Fruit fly (Drosophila melanogaster) whole organism, embryonic: ENCODE data around the gene CG8042.

Experiments
- ATbp ChIP-seq: fragments of 200-800 bp; sonication (Bioruptor generic); optimal IDR thresholded peaks from 2 replicates; lab custom pipeline; 2017; ENCODE audit warnings: missing biosample characterization, mild to moderate bottlenecking, missing genetic modification characterization, missing genetic modification reagents
- Bdp1 ChIP-seq: fragments of 200-800 bp; sonication (Bioruptor generic); optimal IDR thresholded peaks from 3 replicates; lab custom pipeline; 2016; ENCODE audit warnings: missing biosample characterization, missing genetic modification characterization
- CG10462 ChIP-seq: fragments of 200-800 bp; sonication (Bioruptor generic); optimal IDR thresholded peaks from 2 replicates; lab custom pipeline; 2016; ENCODE audit warnings: missing biosample characterization, missing genetic modification characterization
- CG11696 ChIP-seq: fragments of 200-800 bp; sonication (Bioruptor generic); IDR thresholded peaks from 2 replicates; pipeline ENCODE4 v1.3.6; 2022; ENCODE audit warnings: missing biosample characterization, missing genetic modification characterization
- CG13894 ChIP-seq: fragments of 200-800 bp; sonication (Bioruptor generic); optimal IDR thresholded peaks from 3 replicates; lab custom pipeline; 2018; ENCODE audit warnings: missing biosample characterization, mild to moderate bottlenecking, missing genetic modification characterization, moderate library complexity
- CG15479 ChIP-seq: fragments of 200-800 bp; sonication (Bioruptor generic); optimal IDR thresholded peaks from 3 replicates; lab custom pipeline; 2019; ENCODE audit warnings: missing biosample characterization, mild to moderate bottlenecking, missing genetic modification characterization, moderate library complexity
- CG17912 ChIP-seq: fragments of 200-800 bp; sonication (Bioruptor generic); optimal IDR thresholded peaks from 2 replicates; lab custom pipeline; 2018; ENCODE audit warnings: missing biosample characterization, mild to moderate bottlenecking, missing genetic modification characterization
- CG18619 ChIP-seq: fragments of 200-800 bp; sonication (Bioruptor generic); optimal IDR thresholded peaks from 3 replicates; lab custom pipeline; 2017; ENCODE audit warnings: missing biosample characterization, mild to moderate bottlenecking, missing genetic modification characterization
- CG34224 ChIP-seq: fragments of 200-800 bp; sonication (Bioruptor generic); IDR thresholded peaks from 3 replicates; pipeline ENCODE4 v1.3.6; 2022; ENCODE audit warnings: missing biosample characterization, missing genetic modification characterization; ENCODE audit not compliant: partially characterized antibody
- CG4424 ChIP-seq: fragments of 200-800 bp; sonication (Bioruptor generic); optimal IDR thresholded peaks from 3 replicates; lab custom pipeline; 2016; ENCODE audit warnings: missing biosample characterization, missing genetic modification characterization
- CG4707 ChIP-seq: fragments of 200-800 bp; sonication (Bioruptor generic); optimal IDR thresholded peaks from 2 replicates; lab custom pipeline; 2018; ENCODE audit warnings: missing biosample characterization, mild to moderate bottlenecking, missing genetic modification characterization, moderate library complexity
- CG5180 ChIP-seq: fragments of 200-800 bp; sonication (Bioruptor generic); optimal IDR thresholded peaks from 3 replicates; lab custom pipeline; 2017; ENCODE audit warnings: missing biosample characterization, missing genetic modification characterization, mild to moderate bottlenecking, moderate library complexity, missing genetic modification reagents
- CG5953 ChIP-seq: fragments of 200-800 bp; sonication (Bioruptor generic); IDR thresholded peaks from 2 replicates; pipeline ENCODE4 v1.3.6; 2022; ENCODE audit warnings: missing biosample characterization, missing genetic modification characterization
- CG6254 ChIP-seq: fragments of 200-800 bp; sonication (Bioruptor generic); optimal IDR thresholded peaks from 3 replicates; lab custom pipeline; 2017; ENCODE audit warnings: mild to moderate bottlenecking, missing biosample characterization, missing genetic modification reagents, missing genetic modification characterization
- CG6689 ChIP-seq: fragments of 200-800 bp; sonication (Bioruptor generic); IDR thresholded peaks from 2 replicates; pipeline ENCODE4 v1.3.6; 2022; ENCODE audit warnings: missing biosample characterization, missing genetic modification characterization
- CG6791 ChIP-seq: fragments of 200-800 bp; sonication (Bioruptor generic); IDR thresholded peaks from 3 replicates; pipeline ENCODE4 v1.3.6; 2022; ENCODE audit warnings: missing biosample characterization, missing genetic modification characterization; ENCODE audit not compliant: partially characterized antibody
- CG8944 ChIP-seq: fragments of 200-800 bp; sonication (Bioruptor generic); optimal IDR thresholded peaks from 3 replicates; lab custom pipeline; 2016; ENCODE audit warnings: missing biosample characterization, missing genetic modification characterization
- CkIIα-i1 ChIP-seq: fragments of 200-800 bp; sonication (Bioruptor generic); IDR thresholded peaks from 2 replicates; pipeline ENCODE4 v1.3.6; 2022; ENCODE audit warnings: missing biosample characterization, missing genetic modification characterization
- Dfd ChIP-seq, 2 experiments: fragments of >200 bp; optimal IDR thresholded peaks; 2 replicates each; lab custom pipeline; 2017; ENCODE audit warnings: missing biosample characterization in 2 of 2, missing genetic modification characterization in 2 of 2
- HHEX ChIP-seq: fragments of 200-800 bp; sonication (Bioruptor generic); optimal IDR thresholded peaks from 3 replicates; lab custom pipeline; 2017; ENCODE audit warnings: missing biosample characterization, mild to moderate bottlenecking, missing genetic modification characterization, missing genetic modification reagents
- HLH54F ChIP-seq: fragments of 200-800 bp; sonication (Bioruptor generic); optimal IDR thresholded peaks from 3 replicates; lab custom pipeline; 2016; ENCODE audit warnings: missing biosample characterization, missing genetic modification characterization
- HmgZ ChIP-seq: fragments of 200-800 bp; sonication (Bioruptor generic); optimal IDR thresholded peaks from 2 replicates; lab custom pipeline; 2018; ENCODE audit warnings: missing biosample characterization, mild to moderate bottlenecking, missing genetic modification characterization
- Hr78 ChIP-seq, 2 experiments: fragments of 200-800 bp in 1 of 2; fragments of >200 bp in 1 of 2; sonication (Bioruptor generic) in 1 of 2; optimal IDR thresholded peaks; 2 replicates each; lab custom pipeline; 2017 to 2019; ENCODE audit warnings: missing biosample characterization in 2 of 2, missing genetic modification characterization in 2 of 2, mild to moderate bottlenecking in 1 of 2, moderate library complexity in 1 of 2
- Ssrp ChIP-seq: fragments of 200-800 bp; sonication (Bioruptor generic); optimal IDR thresholded peaks from 2 replicates; lab custom pipeline; 2018; ENCODE audit warnings: missing biosample characterization, mild to moderate bottlenecking, missing genetic modification characterization, moderate library complexity
- Tbp ChIP-seq: fragments of >200 bp; optimal IDR thresholded peaks from 2 replicates; lab custom pipeline; 2018; ENCODE audit warnings: missing biosample characterization, missing genetic modification characterization
- Trl ChIP-seq, 3 experiments: fragments of >200 bp in 2 of 3; fragments of 200-800 bp in 1 of 3; sonication (Bioruptor generic) in 1 of 3; optimal IDR thresholded peaks; 2 replicates in 1 of 3; 3 replicates in 2 of 3; lab custom pipeline; 2016 to 2017; ENCODE audit warnings: missing biosample characterization in 1 of 3, missing genetic modification characterization in 1 of 3
- al ChIP-seq: fragments of 200-800 bp; sonication (Bioruptor generic); IDR thresholded peaks from 2 replicates; pipeline ENCODE4 v1.3.6; 2022; ENCODE audit warnings: missing biosample characterization, missing genetic modification characterization
- ara ChIP-seq: fragments of 200-800 bp; sonication (Bioruptor generic); IDR thresholded peaks from 2 replicates; pipeline ENCODE4 v1.3.6; 2022; ENCODE audit warnings: missing biosample characterization, missing genetic modification characterization
- cato ChIP-seq: fragments of 200-800 bp; sonication (Bioruptor generic); optimal IDR thresholded peaks from 2 replicates; lab custom pipeline; 2016; ENCODE audit warnings: missing biosample characterization, missing genetic modification characterization, borderline replicate concordance
- crc ChIP-seq: fragments of 200-800 bp; sonication (Bioruptor generic); optimal IDR thresholded peaks from 2 replicates; lab custom pipeline; 2016; ENCODE audit warnings: missing biosample characterization, missing genetic modification characterization
- crp ChIP-seq, 2 experiments: fragments of 200-800 bp; sonication (Bioruptor generic); optimal IDR thresholded peaks; 2 replicates in 1 of 2; 3 replicates in 1 of 2; lab custom pipeline; 2017; ENCODE audit warnings: missing biosample characterization in 2 of 2, missing genetic modification characterization in 2 of 2, mild to moderate bottlenecking in 1 of 2, moderate library complexity in 1 of 2
- dmrt99B ChIP-seq: fragments of 200-800 bp; sonication (Bioruptor generic); optimal IDR thresholded peaks from 2 replicates; lab custom pipeline; 2018; ENCODE audit warnings: missing biosample characterization, mild to moderate bottlenecking, missing genetic modification characterization, moderate library complexity
- eve ChIP-seq, 2 experiments: fragments of >200 bp; optimal IDR thresholded peaks; 2 replicates each; lab custom pipeline; 2017; ENCODE audit warnings: missing biosample characterization in 2 of 2, missing genetic modification characterization in 2 of 2
- ewg ChIP-seq: fragments of 200-800 bp; sonication (Bioruptor generic); optimal IDR thresholded peaks from 3 replicates; lab custom pipeline; 2017; ENCODE audit warnings: mild to moderate bottlenecking, missing biosample characterization, missing genetic modification reagents, missing genetic modification characterization
- exex ChIP-seq: fragments of 200-800 bp; sonication (Bioruptor generic); optimal IDR thresholded peaks from 4 replicates; lab custom pipeline; 2018; ENCODE audit warnings: missing biosample characterization, mild to moderate bottlenecking, missing genetic modification characterization, moderate library complexity
- fd96Cb ChIP-seq: fragments of 200-800 bp; sonication (Bioruptor generic); optimal IDR thresholded peaks from 2 replicates; lab custom pipeline; 2018; ENCODE audit warnings: missing biosample characterization, mild to moderate bottlenecking, missing genetic modification characterization, moderate library complexity
- hb ChIP-seq: fragments of 200-800 bp; sonication (Bioruptor generic); IDR thresholded peaks from 3 replicates; pipeline ENCODE4 v1.3.6; 2022; ENCODE audit warnings: missing biosample characterization, missing genetic modification characterization; ENCODE audit not compliant: partially characterized antibody
- jing ChIP-seq: fragments of 200-800 bp; sonication (Bioruptor generic); optimal IDR thresholded peaks from 2 replicates; lab custom pipeline; 2018; ENCODE audit warnings: missing biosample characterization, mild to moderate bottlenecking, missing genetic modification characterization
- ken ChIP-seq: fragments of 200-800 bp; sonication (Bioruptor generic); IDR thresholded peaks from 3 replicates; pipeline ENCODE4 v1.3.6; 2022; ENCODE audit warnings: missing biosample characterization, missing genetic modification characterization
- oc ChIP-seq: fragments of 200-800 bp; sonication (Bioruptor generic); optimal IDR thresholded peaks from 2 replicates; lab custom pipeline; 2018; ENCODE audit warnings: missing biosample characterization, mild to moderate bottlenecking, missing genetic modification characterization, moderate library complexity
- pho ChIP-seq: fragments of 200-800 bp; sonication (Bioruptor generic); optimal IDR thresholded peaks from 2 replicates; lab custom pipeline; 2016; ENCODE audit warnings: missing biosample characterization, missing genetic modification characterization
- salm ChIP-seq: fragments of 200-800 bp; sonication (Bioruptor generic); optimal IDR thresholded peaks from 2 replicates; lab custom pipeline; 2018; ENCODE audit warnings: missing biosample characterization, mild to moderate bottlenecking, missing genetic modification characterization
- sisA ChIP-seq: fragments of 200-800 bp; sonication (Bioruptor generic); IDR thresholded peaks from 2 replicates; pipeline ENCODE4 v1.3.6; 2022; ENCODE audit warnings: missing biosample characterization, missing genetic modification characterization
- sqz ChIP-seq: fragments of 200-800 bp; sonication (Bioruptor generic); optimal IDR thresholded peaks from 3 replicates; lab custom pipeline; 2018; ENCODE audit warnings: missing biosample characterization, mild to moderate bottlenecking, missing genetic modification characterization
- sug ChIP-seq: fragments of 200-800 bp; optimal IDR thresholded peaks from 2 replicates; lab custom pipeline; 2019; ENCODE audit warnings: missing biosample characterization, mild to moderate bottlenecking, missing genetic modification characterization, moderate library complexity
- tin ChIP-seq: fragments of 200-800 bp; sonication (Bioruptor generic); optimal IDR thresholded peaks from 3 replicates; lab custom pipeline; 2016; ENCODE audit warnings: missing biosample characterization, missing genetic modification characterization
- trem ChIP-seq: fragments of 200-800 bp; optimal IDR thresholded peaks from 3 replicates; lab custom pipeline; 2019; ENCODE audit warnings: missing biosample characterization, mild to moderate bottlenecking, missing genetic modification characterization, moderate library complexity
- zen ChIP-seq: fragments of 200-800 bp; sonication (Bioruptor generic); optimal IDR thresholded peaks from 3 replicates; lab custom pipeline; 2018; ENCODE audit warnings: missing biosample characterization, mild to moderate bottlenecking, missing genetic modification characterization, moderate library complexity

CG8042 gene

dm6 chr3L:7961973-7962753 is 12.6 kb downstream of the CG8042 start (continued):
- TF ChIP-seq ATbp (GFP tag; lab: Kevin White, UChicago) (peak; percentile 17), Ssrp (tag; lab: Kevin White, UChicago) (peak; percentile 14), hb (GFP tag; lab: Robert Waterston, UW) (no peak), sisA (GFP tag; lab: Robert Waterston, UW) (no peak), ken (GFP tag; lab: Robert Waterston, UW) (no peak), sqz (peak; percentile 63), Bdp1 (GFP tag; lab: Kevin White, UChicago) (no peak), crp (GFP tag; optimal IDR thresholded peaks at IDR 0.05; lab: Kevin White, UChicago) (no peak), cato (no peak), eve (GFP tag; optimal IDR thresholded peaks at IDR 0.05; lab: Kevin White, UChicago) (no peak), CG4424 (no peak), al (GFP tag; lab: Robert Waterston, UW) (no peak), CG5953 (no peak), fd96Cb (tag; lab: Kevin White, UChicago) (peak; percentile 39), Trl (optimal IDR thresholded peaks at IDR 0.05; lab: Kevin White, UChicago) (no peak), Trl (GFP tag; optimal IDR thresholded peaks at IDR 0.05; lab: Kevin White, UChicago) (no peak), HHEX (GFP tag; lab: Kevin White, UChicago) (no peak), Hr78 (GFP tag; optimal IDR thresholded peaks at IDR 0.05; lab: Kevin White, UChicago) (peak in 1 of 2 experiments; percentile 35), CG11696 (no peak), dmrt99B (tag; lab: Kevin White, UChicago) (peak; percentile 59), CG4707 (GFP tag; lab: Kevin White, UChicago) (peak; percentile 5), Tbp (GFP tag; lab: Kevin White, UChicago) (no peak), crc (GFP tag; lab: Kevin White, UChicago) (no peak), sug (tag; lab: Kevin White, UChicago) (no peak), HmgZ (tag; lab: Kevin White, UChicago) (no peak), CG34224 (GFP tag; lab: Robert Waterston, UW) (no peak), CG6689 (GFP tag; lab: Robert Waterston, UW) (no peak), CG10462 (no peak), CG13894 (no peak), salm (tag; lab: Kevin White, UChicago) (peak; percentile 84), ewg (GFP tag; lab: Kevin White, UChicago) (no peak), CG15479 (GFP tag; lab: Kevin White, UChicago) (no peak), CG6791 (GFP tag; lab: Robert Waterston, UW) (no peak), zen (no peak), CG6254 (GFP tag; lab: Kevin White, UChicago) (peak; percentile 37), CG8944 (GFP tag; lab: Kevin White, UChicago) (no peak), ara (GFP tag; lab: Robert Waterston, UW) (no peak), CG17912 (no peak), trem (no peak), Dfd (GFP tag; optimal IDR thresholded peaks at IDR 0.05; lab: Kevin White, UChicago) (no peak), pho (GFP tag; lab: Kevin White, UChicago) (no peak), CG18619 (GFP tag; lab: Kevin White, UChicago) (no peak), CG5180 (GFP tag; lab: Kevin White, UChicago) (no peak), tin (GFP tag; lab: Kevin White, UChicago) (no peak), jing (GFP tag; lab: Kevin White, UChicago) (no peak), oc (tag; lab: Kevin White, UChicago) (no peak), HLH54F (GFP tag; lab: Kevin White, UChicago) (no peak), CkIIα-i1 (GFP tag; lab: Robert Waterston, UW) (no peak), exex (tag; lab: Kevin White, UChicago) (peak; percentile 100)
